Worm (Caenorhabditis elegans) whole organism, L4 larva: ENCODE data around the gene C08D8.7.

Experiments
- hmg-1.1 ChIP-seq: fragments of 200-800 bp; sonication (Bioruptor generic); IDR thresholded peaks from 2 replicates; pipeline ENCODE4 v1.3.6; 2022; ENCODE audit warnings: missing genetic modification reagents, missing genetic modification characterization, missing compliant biosample characterization
- zag-1 ChIP-seq: fragments of 150-350 bp; optimal IDR thresholded peaks from 2 replicates; lab custom pipeline; 2014; ENCODE audit warnings: missing biosample characterization, missing genetic modification characterization

ce11 chrV:8305940-8306339, 35.1 kb upstream of the C08D8.7 start:
- TF ChIP-seq zag-1 (tag; lab: Kevin White, UChicago) (no peak), hmg-1.1 (GFP tag; lab: Robert Waterston, UW) (no peak)
